2 fruit fly cellular contexts compared by ENCODE assay signal in the genomic region with DNA sequence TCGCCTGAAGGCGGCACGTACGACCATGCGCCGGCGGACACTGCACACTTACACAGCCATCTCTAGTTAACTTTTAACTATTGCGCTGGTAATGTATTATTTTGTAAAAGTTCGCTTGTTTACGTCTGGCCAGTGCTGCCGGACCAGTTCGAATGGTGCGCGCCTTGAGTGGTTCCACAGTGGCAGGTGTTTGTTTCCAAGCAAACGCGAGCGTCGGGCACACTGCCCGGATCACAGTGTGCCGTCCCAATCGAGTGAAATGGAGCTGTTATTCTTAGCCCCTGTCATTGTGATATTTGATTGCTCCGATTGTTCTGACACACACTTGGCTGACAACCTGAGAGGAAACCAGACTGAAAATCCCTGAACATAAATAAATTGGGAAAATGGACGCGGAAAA.
TF ChIP-seq lines count a peak whose summit lies in the region.

A gene (minus strand): TSS at position 159 of the 400 bp plus-strand sequence.

TF ChIP-seq in whole organism, embryonic, 481 proteins besides CTCF, POLR2A, EP300 and RAD21 (continued from another document and continues in another):
- TF ChIP-seq disco-r (GFP tag; optimal IDR thresholded peaks at IDR 0.05; lab: Kevin White, UChicago) (no peak), slou (GFP tag; optimal IDR thresholded peaks at IDR 0.05; lab: Kevin White, UChicago) (no peak), p53 (GFP tag; optimal IDR thresholded peaks at IDR 0.05; lab: Kevin White, UChicago) (no peak), mam (GFP tag; optimal IDR thresholded peaks at IDR 0.05; lab: Kevin White, UChicago) (no peak), trh (GFP tag; optimal IDR thresholded peaks at IDR 0.05; lab: Kevin White, UChicago) (no peak), dpn (GFP tag; optimal IDR thresholded peaks at IDR 0.05; lab: Kevin White, UChicago) (peak in 1 of 2 experiments; percentile 17), CG11695 (GFP tag; IDR thresholded peaks at IDR 0.05; lab: Robert Waterston, UW) (no peak), Tbp (GFP tag; optimal IDR thresholded peaks at IDR 0.05; lab: Kevin White, UChicago) (no peak), pzg (GFP tag; optimal IDR thresholded peaks at IDR 0.05; lab: Kevin White, UChicago) (peak; percentile 89), CG17361 (GFP tag; IDR thresholded peaks at IDR 0.05; lab: Robert Waterston, UW) (no peak), ac (GFP tag; optimal IDR thresholded peaks at IDR 0.05; lab: Kevin White, UChicago) (peak; percentile 5), CG9609 (GFP tag; optimal IDR thresholded peaks at IDR 0.05; lab: Kevin White, UChicago) (no peak), ranshi (GFP tag; IDR thresholded peaks at IDR 0.05; lab: Robert Waterston, UW) (no peak), CG4854 (GFP tag; optimal IDR thresholded peaks at IDR 0.05; lab: Kevin White, UChicago) (no peak), CG13894 (tag; optimal IDR thresholded peaks at IDR 0.05; lab: Kevin White, UChicago) (peak; percentile 6), tio (GFP tag; optimal IDR thresholded peaks at IDR 0.05; lab: Kevin White, UChicago) (no peak), sr (GFP tag; IDR thresholded peaks at IDR 0.05; lab: Robert Waterston, UW) (no peak), sna (GFP tag; IDR thresholded peaks at IDR 0.05; lab: Robert Waterston, UW; ENCODE audit: partially characterized antibody) (peak; percentile 20; the same call in 1 of the 2 replicates), CG34376 (GFP tag; optimal IDR thresholded peaks at IDR 0.05; lab: Kevin White, UChicago) (peak; percentile 9), usp (GFP tag; optimal IDR thresholded peaks at IDR 0.05; lab: Kevin White, UChicago) (no peak), pfk (GFP tag; optimal IDR thresholded peaks at IDR 0.05; lab: Kevin White, UChicago) (no peak), kay (GFP tag; optimal IDR thresholded peaks at IDR 0.05; lab: Kevin White, UChicago) (no peak), Dll (GFP tag; IDR thresholded peaks at IDR 0.05; lab: Robert Waterston, UW; ENCODE audit: partially characterized antibody) (no peak), CG13287 (GFP tag; IDR thresholded peaks at IDR 0.05; lab: Robert Waterston, UW; ENCODE audit: partially characterized antibody) (peak; percentile 53; the same call in 1 of the 2 replicates), Atf-2 (GFP tag; optimal IDR thresholded peaks at IDR 0.05; lab: Kevin White, UChicago) (no peak), CG13775 (GFP tag; optimal IDR thresholded peaks at IDR 0.05; lab: Kevin White, UChicago) (no peak), HLHmδ (GFP tag; optimal IDR thresholded peaks at IDR 0.05; lab: Kevin White, UChicago) (no peak), CG6791 (GFP tag; IDR thresholded peaks at IDR 0.05; lab: Robert Waterston, UW; ENCODE audit: partially characterized antibody) (peak; percentile 36; the same call in 1 of the 3 replicates), fd102C (GFP tag; optimal IDR thresholded peaks at IDR 0.05; lab: Kevin White, UChicago) (no peak), ato (GFP tag; IDR thresholded peaks at IDR 0.05; lab: Robert Waterston, UW; ENCODE audit: partially characterized antibody) (no peak), pan (optimal IDR thresholded peaks at IDR 0.05; lab: Kevin White, UChicago) (no peak), pan (GFP tag; optimal IDR thresholded peaks at IDR 0.05 in 1 of 2, IDR thresholded peaks at IDR 0.05 in 1 of 2) (no peak), Doc2 (GFP tag; IDR thresholded peaks at IDR 0.05; lab: Robert Waterston, UW) (no peak), bbx (GFP tag; IDR thresholded peaks at IDR 0.05; lab: Robert Waterston, UW; ENCODE audit: partially characterized antibody) (peak; percentile 48), cas (GFP tag; IDR thresholded peaks at IDR 0.05; lab: Robert Waterston, UW) (no peak), Dbx (GFP tag; IDR thresholded peaks at IDR 0.05; lab: Robert Waterston, UW) (0 out of 3 replicates have a peak, but pooled peaks have one; percentile 22), E2f2 (GFP tag; IDR thresholded peaks at IDR 0.05; lab: Robert Waterston, UW) (peak; percentile 80), CG6765 (GFP tag; optimal IDR thresholded peaks at IDR 0.05; lab: Kevin White, UChicago) (no peak), Sin3A (optimal IDR thresholded peaks at IDR 0.05; lab: Kevin White, UChicago) (peak; percentile 15), odd (GFP tag; optimal IDR thresholded peaks at IDR 0.05; lab: Kevin White, UChicago) (no peak), knrl (GFP tag; IDR thresholded peaks at IDR 0.05; lab: Robert Waterston, UW; ENCODE audit: partially characterized antibody) (peak; percentile 48; the same call in 1 of the 3 replicates), CG9437 (GFP tag; optimal IDR thresholded peaks at IDR 0.05; lab: Kevin White, UChicago) (no peak), Atf3 (GFP tag; optimal IDR thresholded peaks at IDR 0.05; lab: Kevin White, UChicago) (no peak), CG7963 (GFP tag; IDR thresholded peaks at IDR 0.05; lab: Robert Waterston, UW; ENCODE audit: partially characterized antibody) (no peak), amos (GFP tag; IDR thresholded peaks at IDR 0.05; lab: Robert Waterston, UW; ENCODE audit: partially characterized antibody) (peak; percentile 37; the same call in 1 of the 2 replicates), slp2 (GFP tag; optimal IDR thresholded peaks at IDR 0.05; lab: Kevin White, UChicago) (no peak), pita (GFP tag; optimal IDR thresholded peaks at IDR 0.05; lab: Kevin White, UChicago) (peak; percentile 19), chinmo (GFP tag; IDR thresholded peaks at IDR 0.05; lab: Robert Waterston, UW; ENCODE audit: partially characterized antibody) (0 out of 4 replicates have a peak, but pooled peaks have one; percentile 29), B-H2 (GFP tag; optimal IDR thresholded peaks at IDR 0.05; lab: Kevin White, UChicago) (no peak), pho (GFP tag; optimal IDR thresholded peaks at IDR 0.05; lab: Kevin White, UChicago) (no peak), CG10565 (GFP tag; optimal IDR thresholded peaks at IDR 0.05; lab: Kevin White, UChicago) (no peak), jumu (GFP tag; optimal IDR thresholded peaks at IDR 0.05; lab: Kevin White, UChicago) (peak; percentile 6), danr (GFP tag; IDR thresholded peaks at IDR 0.05; lab: Robert Waterston, UW) (no peak), CG4424 (GFP tag; optimal IDR thresholded peaks at IDR 0.05; lab: Kevin White, UChicago) (no peak), CG6272 (GFP tag; IDR thresholded peaks at IDR 0.05; lab: Robert Waterston, UW) (no peak), CG7839 (tag; optimal IDR thresholded peaks at IDR 0.05; lab: Kevin White, UChicago) (no peak), bab2 (GFP tag; optimal IDR thresholded peaks at IDR 0.05; lab: Kevin White, UChicago) (no peak), pnt (GFP tag; optimal IDR thresholded peaks at IDR 0.05; lab: Kevin White, UChicago) (no peak), CG8290 (GFP tag; optimal IDR thresholded peaks at IDR 0.05; lab: Kevin White, UChicago) (no peak), CG8290 (tag; optimal IDR thresholded peaks at IDR 0.05; lab: Kevin White, UChicago) (peak in 1 of 2 experiments; percentile 80), Neu2 (GFP tag; optimal IDR thresholded peaks at IDR 0.05; lab: Kevin White, UChicago; ENCODE audit: borderline replicate concordance) (no peak)

TF ChIP-seq in whole organism, prepupa, 60 proteins besides CTCF, POLR2A, EP300 and RAD21 (continued from another document):
- TF ChIP-seq fd59A (GFP tag; optimal IDR thresholded peaks at IDR 0.05; lab: Kevin White, UChicago) (no peak), CG32006 (GFP tag; optimal IDR thresholded peaks at IDR 0.05; lab: Kevin White, UChicago) (no peak), ss (GFP tag; optimal IDR thresholded peaks at IDR 0.05; lab: Kevin White, UChicago) (no peak), CG8119 (GFP tag; IDR thresholded peaks at IDR 0.05; lab: Robert Waterston, UW) (no peak), achi (GFP tag; optimal IDR thresholded peaks at IDR 0.05; lab: Kevin White, UChicago) (peak; percentile 32), esn (GFP tag; optimal IDR thresholded peaks at IDR 0.05; lab: Kevin White, UChicago) (peak; percentile 6), CG15336 (GFP tag; IDR thresholded peaks at IDR 0.05; lab: Robert Waterston, UW) (no peak), acj6 (GFP tag; optimal IDR thresholded peaks at IDR 0.05; lab: Kevin White, UChicago) (no peak), Hr38 (GFP tag; optimal IDR thresholded peaks at IDR 0.05; lab: Kevin White, UChicago) (no peak), CG7368 (GFP tag; optimal IDR thresholded peaks at IDR 0.05; lab: Kevin White, UChicago) (no peak), Gug (GFP tag; IDR thresholded peaks at IDR 0.05; lab: Robert Waterston, UW) (no peak), CG6163 (GFP tag; IDR thresholded peaks at IDR 0.05; lab: Robert Waterston, UW) (no peak), fd85E (GFP tag; optimal IDR thresholded peaks at IDR 0.05; lab: Kevin White, UChicago) (no peak), Blimp-1 (GFP tag; optimal IDR thresholded peaks at IDR 0.05; lab: Kevin White, UChicago) (no peak), Smox (GFP tag; optimal IDR thresholded peaks at IDR 0.05; lab: Kevin White, UChicago) (no peak), CG4318 (GFP tag; optimal IDR thresholded peaks at IDR 0.05; lab: Kevin White, UChicago) (no peak), CG11902 (GFP tag; optimal IDR thresholded peaks at IDR 0.05; lab: Kevin White, UChicago) (no peak), spab (GFP tag; optimal IDR thresholded peaks at IDR 0.05; lab: Kevin White, UChicago) (no peak), dsx (GFP tag; optimal IDR thresholded peaks at IDR 0.05; lab: Kevin White, UChicago; ENCODE audit: poor library complexity, severe bottlenecking) (no peak), lz (GFP tag; optimal IDR thresholded peaks at IDR 0.05; lab: Kevin White, UChicago) (no peak), Sox102F (GFP tag; optimal IDR thresholded peaks at IDR 0.05; lab: Kevin White, UChicago) (no peak), net (GFP tag; optimal IDR thresholded peaks at IDR 0.05; lab: Kevin White, UChicago) (no peak), Eip93F (GFP tag; optimal IDR thresholded peaks at IDR 0.05; lab: Kevin White, UChicago) (no peak), CG6792 (GFP tag; optimal IDR thresholded peaks at IDR 0.05; lab: Kevin White, UChicago) (no peak)
